Worm (Caenorhabditis elegans): ENCODE results near the gene zip-5.

ce11 chrV:13266630-13267029 lies 2.3 kb downstream of the zip-5 start:
- TF ChIP-seq fos-1 (tag; optimal IDR thresholded peaks at IDR 0.05) (no peak), nhr-76 (tag; optimal IDR thresholded peaks at IDR 0.05) (no peak), tbx-2 (tag; optimal IDR thresholded peaks at IDR 0.05) (no peak), ceh-16 (tag; optimal IDR thresholded peaks at IDR 0.05) (no peak), snpc-4 (tag; optimal IDR thresholded peaks at IDR 0.05) (no peak), nhr-25 (tag; optimal IDR thresholded peaks at IDR 0.05) (no peak), daf-12 (tag; optimal IDR thresholded peaks at IDR 0.05) (no peak), sea-2 (GFP tag; optimal IDR thresholded peaks at IDR 0.05) (no peak)
